Fruit fly (Drosophila melanogaster): ENCODE data around the gene loj.

dm6 chr3L:6082561-6082960, 12.2 kb upstream of the loj start, which contains the start of gene CG13293:
- TF ChIP-seq usp (GFP tag; optimal IDR thresholded peaks at IDR 0.05) (no peak), psq (optimal IDR thresholded peaks at IDR 0.05) (no peak), Dll (optimal IDR thresholded peaks at IDR 0.05) (no peak), pan (optimal IDR thresholded peaks at IDR 0.05) (no peak), CG8478 (optimal IDR thresholded peaks at IDR 0.05) (no peak)
